Fruit fly (Drosophila melanogaster): ENCODE results near the gene CG32365.

The CG32365 gene

DNA sequence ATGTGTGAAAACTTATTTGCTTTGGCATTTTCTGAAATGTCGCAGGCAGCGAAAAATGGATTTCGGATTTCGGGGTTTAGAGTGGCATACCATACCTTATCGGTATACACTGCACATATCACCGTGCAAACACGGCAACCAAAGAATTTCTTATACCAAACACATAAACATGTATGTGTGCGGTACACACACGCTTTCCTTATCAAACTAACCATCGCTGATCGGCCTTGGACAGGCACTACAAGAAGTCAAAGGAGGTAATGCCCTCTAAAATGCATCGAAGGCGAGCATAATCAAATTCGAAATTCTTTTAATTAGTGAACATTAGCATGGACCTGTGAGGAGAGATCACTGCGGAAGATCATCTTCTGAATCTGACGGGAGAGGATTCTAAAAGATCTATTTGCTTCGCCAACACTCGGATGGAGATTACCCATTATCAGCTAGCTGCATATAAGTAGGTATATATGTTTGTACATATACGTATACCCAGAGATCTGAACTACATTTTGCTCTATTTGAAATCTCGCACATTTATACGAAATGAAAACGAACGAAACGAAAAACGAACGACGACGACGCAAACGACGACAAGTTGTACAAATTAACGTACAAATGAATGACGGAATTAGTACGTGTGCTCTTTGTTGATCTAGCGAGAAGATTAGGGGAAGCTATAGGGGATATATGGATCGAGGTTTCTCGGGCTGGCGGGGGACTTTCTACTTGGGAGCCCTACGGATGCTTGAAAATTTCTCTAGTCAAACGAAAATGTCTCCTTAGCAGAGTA is 10.3 kb upstream of the CG32365 start (continued):
- TF ChIP-seq Deaf1 (tag; optimal IDR thresholded peaks at IDR 0.05) (peak; percentile 86), CG15514 (GFP tag; optimal IDR thresholded peaks at IDR 0.05) (no peak), pan (optimal IDR thresholded peaks at IDR 0.05) (no peak), pan (GFP tag; optimal IDR thresholded peaks at IDR 0.05 in 1 of 2, IDR thresholded peaks at IDR 0.05 in 1 of 2) (no peak), ERR (GFP tag; optimal IDR thresholded peaks at IDR 0.05) (no peak), so (GFP tag; IDR thresholded peaks at IDR 0.05) (no peak), CG11456 (GFP tag; IDR thresholded peaks at IDR 0.05) (no peak), ci (GFP tag; IDR thresholded peaks at IDR 0.05) (peak; percentile 30; the same call in 1 of the 3 replicates), CG6813 (GFP tag; optimal IDR thresholded peaks at IDR 0.05) (no peak), gcm2 (GFP tag; optimal IDR thresholded peaks at IDR 0.05) (no peak), nau (GFP tag; optimal IDR thresholded peaks at IDR 0.05) (peak; percentile 23), CG9609 (GFP tag; optimal IDR thresholded peaks at IDR 0.05) (peak; percentile 2), CG14710 (tag; optimal IDR thresholded peaks at IDR 0.05) (peak; percentile 4), Hr39 (optimal IDR thresholded peaks at IDR 0.05) (no peak), sens (GFP tag) (peak; percentile 28), vfl (GFP tag; optimal IDR thresholded peaks at IDR 0.05) (no peak), sug (tag; optimal IDR thresholded peaks at IDR 0.05) (peak; percentile 60), NFAT (GFP tag; IDR thresholded peaks at IDR 0.05) (no peak), unpg (GFP tag; optimal IDR thresholded peaks at IDR 0.05) (no peak), Hmr (GFP tag; optimal IDR thresholded peaks at IDR 0.05) (no peak), Eip74EF (GFP tag; optimal IDR thresholded peaks at IDR 0.05) (no peak), Oli (tag; optimal IDR thresholded peaks at IDR 0.05) (no peak), fd64A (GFP tag; optimal IDR thresholded peaks at IDR 0.05) (peak; percentile 31), eyg (GFP tag; optimal IDR thresholded peaks at IDR 0.05) (no peak), B-H2 (GFP tag; optimal IDR thresholded peaks at IDR 0.05) (no peak), Sox100B (GFP tag; optimal IDR thresholded peaks at IDR 0.05) (peak; percentile 27), Hr51 (GFP tag; optimal IDR thresholded peaks at IDR 0.05) (no peak), tll (GFP tag; optimal IDR thresholded peaks at IDR 0.05) (peak in 1 of 2 experiments; percentile 66), ara (GFP tag; IDR thresholded peaks at IDR 0.05) (peak; percentile 44; the same call in 1 of the 2 replicates), row (GFP tag; IDR thresholded peaks at IDR 0.05) (0 out of 3 replicates have a peak, but pooled peaks have one; percentile 10), Lhr (GFP tag; optimal IDR thresholded peaks at IDR 0.05) (no peak), lilli (GFP tag; optimal IDR thresholded peaks at IDR 0.05) (no peak), dmrt11E (tag; optimal IDR thresholded peaks at IDR 0.05) (peak; percentile 33), Xrp1 (GFP tag; IDR thresholded peaks at IDR 0.05) (no peak), crc (GFP tag; optimal IDR thresholded peaks at IDR 0.05) (no peak), CG32772 (GFP tag; IDR thresholded peaks at IDR 0.05) (no peak), Nf-YA (GFP tag; IDR thresholded peaks at IDR 0.05) (no peak), sd (tag; optimal IDR thresholded peaks at IDR 0.05) (peak; percentile 77), chinmo (GFP tag; IDR thresholded peaks at IDR 0.05; ENCODE audit: partially characterized antibody) (0 out of 4 replicates have a peak, but pooled peaks have one; percentile 18), Hey (tag; optimal IDR thresholded peaks at IDR 0.05) (no peak), CG4404 (GFP tag; IDR thresholded peaks at IDR 0.05) (no peak), CG8478 (optimal IDR thresholded peaks at IDR 0.05) (no peak), trh (GFP tag; optimal IDR thresholded peaks at IDR 0.05) (no peak), CG4707 (GFP tag; optimal IDR thresholded peaks at IDR 0.05) (no peak), p53 (GFP tag; optimal IDR thresholded peaks at IDR 0.05) (no peak), Ets65A (GFP tag) (no peak), CG12744 (GFP tag; optimal IDR thresholded peaks at IDR 0.05) (no peak), jing (GFP tag; optimal IDR thresholded peaks at IDR 0.05) (no peak), ind (GFP tag; optimal IDR thresholded peaks at IDR 0.05) (no peak), CG12104 (GFP tag; optimal IDR thresholded peaks at IDR 0.05) (no peak)

Measured in whole organism, embryonic.